Fruit fly (Drosophila melanogaster) whole organism, embryonic: ENCODE results near the gene CG15890.

ENCODE experiments used
- B-H2 ChIP-seq: fragments of 200-800 bp; sonication (Bioruptor generic); optimal IDR thresholded peaks from 2 replicates; lab custom pipeline; 2018; ENCODE audit warnings: missing biosample characterization, mild to moderate bottlenecking, missing genetic modification characterization
- Blimp-1 ChIP-seq: fragments of 200-800 bp; sonication (Bioruptor generic); optimal IDR thresholded peaks from 3 replicates; lab custom pipeline; 2018; ENCODE audit warnings: missing biosample characterization, missing genetic modification characterization, mild to moderate bottlenecking, moderate library complexity, missing genetic modification reagents
- CG10147 ChIP-seq: fragments of 200-800 bp; sonication (Bioruptor generic); optimal IDR thresholded peaks from 2 replicates; lab custom pipeline; 2019; ENCODE audit warnings: missing biosample characterization, mild to moderate bottlenecking, missing genetic modification characterization, moderate library complexity
- CG10979 ChIP-seq: fragments of 200-800 bp; sonication (Bioruptor generic); optimal IDR thresholded peaks from 2 replicates; lab custom pipeline; 2018; ENCODE audit warnings: missing biosample characterization, mild to moderate bottlenecking, missing genetic modification characterization, moderate library complexity
- CG14667 ChIP-seq: fragments of 200-800 bp; sonication (Bioruptor generic); IDR thresholded peaks from 2 replicates; pipeline ENCODE4 v1.3.6; 2022; ENCODE audit warnings: missing biosample characterization, missing genetic modification characterization
- CG14710 ChIP-seq: fragments of 200-800 bp; sonication (Bioruptor generic); optimal IDR thresholded peaks from 3 replicates; lab custom pipeline; 2019; ENCODE audit warnings: missing biosample characterization, mild to moderate bottlenecking, missing genetic modification characterization, moderate library complexity
- CG15601 ChIP-seq: fragments of 200-800 bp; sonication (Bioruptor generic); optimal IDR thresholded peaks from 3 replicates; lab custom pipeline; 2019; ENCODE audit warnings: missing biosample characterization, mild to moderate bottlenecking, missing genetic modification characterization, moderate library complexity
- CG1603 ChIP-seq: fragments of 200-800 bp; sonication (Bioruptor generic); optimal IDR thresholded peaks from 2 replicates; lab custom pipeline; 2019; ENCODE audit warnings: missing biosample characterization, mild to moderate bottlenecking, missing genetic modification characterization, moderate library complexity
- CG18262 ChIP-seq: fragments of 200-800 bp; optimal IDR thresholded peaks from 3 replicates; lab custom pipeline; 2019; ENCODE audit warnings: missing biosample characterization, mild to moderate bottlenecking, missing genetic modification characterization, moderate library complexity
- CG2678 ChIP-seq: fragments of 200-800 bp; sonication (Bioruptor generic); optimal IDR thresholded peaks from 3 replicates; lab custom pipeline; 2019; ENCODE audit warnings: missing biosample characterization, mild to moderate bottlenecking, missing genetic modification characterization, moderate library complexity
- CG2712 ChIP-seq: fragments of 200-800 bp; optimal IDR thresholded peaks from 3 replicates; lab custom pipeline; 2019; ENCODE audit warnings: missing biosample characterization, mild to moderate bottlenecking, missing genetic modification characterization, moderate library complexity
- CG31441 ChIP-seq: fragments of 200-800 bp; sonication (Bioruptor generic); IDR thresholded peaks from 2 replicates; pipeline ENCODE4 v1.3.6; 2022; ENCODE audit warnings: missing biosample characterization, missing genetic modification characterization
- CG3847 ChIP-seq: fragments of 200-800 bp; sonication (Bioruptor generic); IDR thresholded peaks from 2 replicates; pipeline ENCODE4 v1.3.6; 2022; ENCODE audit warnings: missing biosample characterization, missing genetic modification characterization
- CG5953 ChIP-seq: fragments of 200-800 bp; sonication (Bioruptor generic); IDR thresholded peaks from 2 replicates; pipeline ENCODE4 v1.3.6; 2022; ENCODE audit warnings: missing biosample characterization, missing genetic modification characterization
- CG6254 ChIP-seq: fragments of 200-800 bp; sonication (Bioruptor generic); optimal IDR thresholded peaks from 3 replicates; lab custom pipeline; 2017; ENCODE audit warnings: mild to moderate bottlenecking, missing biosample characterization, missing genetic modification reagents, missing genetic modification characterization
- CG6272 ChIP-seq: fragments of 200-800 bp; sonication (Bioruptor generic); IDR thresholded peaks from 2 replicates; pipeline ENCODE4 v1.3.6; 2022; ENCODE audit warnings: missing biosample characterization, missing genetic modification characterization
- CG7839 ChIP-seq: fragments of 200-800 bp; sonication (Bioruptor generic); optimal IDR thresholded peaks from 3 replicates; lab custom pipeline; 2018; ENCODE audit warnings: missing biosample characterization, mild to moderate bottlenecking, missing genetic modification characterization, moderate library complexity
- CG9727 ChIP-seq: fragments of 200-800 bp; sonication (Bioruptor generic); optimal IDR thresholded peaks from 3 replicates; lab custom pipeline; 2017; ENCODE audit warnings: missing biosample characterization, mild to moderate bottlenecking, missing genetic modification characterization
- Camta ChIP-seq: fragments of 200-800 bp; sonication (Bioruptor generic); optimal IDR thresholded peaks from 2 replicates; lab custom pipeline; 2016; ENCODE audit warnings: missing biosample characterization, missing genetic modification characterization
- Med ChIP-seq: fragments of 200-800 bp; sonication (Bioruptor generic); peaks from one replicate; lab custom pipeline; 2016; ENCODE audit warnings: missing biosample characterization, missing genetic modification characterization, mild to moderate bottlenecking, inconsistent platforms, moderate library complexity
- Oli ChIP-seq: fragments of 200-800 bp; sonication (Bioruptor generic); optimal IDR thresholded peaks from 2 replicates; lab custom pipeline; 2018; ENCODE audit warnings: missing biosample characterization, mild to moderate bottlenecking, missing genetic modification characterization, moderate library complexity
- Ptx1 ChIP-seq: fragments of 200-800 bp; sonication (Bioruptor generic); IDR thresholded peaks from 2 replicates; pipeline ENCODE4 v1.3.6; 2022; ENCODE audit warnings: missing biosample characterization, missing genetic modification characterization
- Sox100B ChIP-seq: fragments of 200-800 bp; sonication (Bioruptor generic); optimal IDR thresholded peaks from 3 replicates; lab custom pipeline; 2018; ENCODE audit warnings: missing biosample characterization, mild to moderate bottlenecking, missing genetic modification characterization
- Ssrp ChIP-seq: fragments of 200-800 bp; sonication (Bioruptor generic); optimal IDR thresholded peaks from 2 replicates; lab custom pipeline; 2018; ENCODE audit warnings: missing biosample characterization, mild to moderate bottlenecking, missing genetic modification characterization, moderate library complexity
- Xrp1 ChIP-seq: fragments of 200-800 bp; sonication (Bioruptor generic); IDR thresholded peaks from 2 replicates; pipeline ENCODE4 v1.3.6; 2022; ENCODE audit warnings: missing biosample characterization, missing genetic modification characterization
- ara ChIP-seq: fragments of 200-800 bp; sonication (Bioruptor generic); IDR thresholded peaks from 2 replicates; pipeline ENCODE4 v1.3.6; 2022; ENCODE audit warnings: missing biosample characterization, missing genetic modification characterization
- bab2 ChIP-seq: fragments of 200-800 bp; sonication (Bioruptor generic); optimal IDR thresholded peaks from 2 replicates; lab custom pipeline; 2016; ENCODE audit warnings: missing biosample characterization, missing genetic modification characterization
- bsh ChIP-seq, 2 experiments: fragments of 200-800 bp; sonication (Bioruptor generic); optimal IDR thresholded peaks; 2 replicates each; lab custom pipeline; 2017 to 2018; ENCODE audit warnings: mild to moderate bottlenecking in 2 of 2, missing biosample characterization in 2 of 2, missing genetic modification characterization in 2 of 2, moderate library complexity in 1 of 2
- ci ChIP-seq: fragments of 200-800 bp; sonication (Bioruptor generic); IDR thresholded peaks from 3 replicates; pipeline ENCODE4 v1.3.6; 2022; ENCODE audit warnings: missing biosample characterization, missing genetic modification characterization
- dmrt99B ChIP-seq: fragments of 200-800 bp; sonication (Bioruptor generic); optimal IDR thresholded peaks from 2 replicates; lab custom pipeline; 2018; ENCODE audit warnings: missing biosample characterization, mild to moderate bottlenecking, missing genetic modification characterization, moderate library complexity
- dysf ChIP-seq: fragments of 200-800 bp; sonication (Bioruptor generic); IDR thresholded peaks from 3 replicates; pipeline ENCODE4 v1.3.6; 2022; ENCODE audit warnings: missing biosample characterization, missing genetic modification characterization
- ewg ChIP-seq: fragments of 200-800 bp; sonication (Bioruptor generic); optimal IDR thresholded peaks from 3 replicates; lab custom pipeline; 2017; ENCODE audit warnings: mild to moderate bottlenecking, missing biosample characterization, missing genetic modification reagents, missing genetic modification characterization
- fd96Cb ChIP-seq: fragments of 200-800 bp; sonication (Bioruptor generic); optimal IDR thresholded peaks from 2 replicates; lab custom pipeline; 2018; ENCODE audit warnings: missing biosample characterization, mild to moderate bottlenecking, missing genetic modification characterization, moderate library complexity
- gce ChIP-seq: fragments of 200-800 bp; sonication (Bioruptor generic); IDR thresholded peaks from 3 replicates; pipeline ENCODE4 v1.3.6; 2022; ENCODE audit warnings: missing biosample characterization, missing genetic modification characterization
- gem ChIP-seq: fragments of 200-800 bp; sonication (Bioruptor generic); optimal IDR thresholded peaks from 2 replicates; lab custom pipeline; 2019; ENCODE audit warnings: missing biosample characterization, mild to moderate bottlenecking, missing genetic modification characterization, moderate library complexity
- grau ChIP-seq: fragments of 200-800 bp; optimal IDR thresholded peaks from 3 replicates; lab custom pipeline; 2019; ENCODE audit warnings: missing biosample characterization, mild to moderate bottlenecking, missing genetic modification characterization, moderate library complexity
- hkb ChIP-seq, 2 experiments: fragments of 200-800 bp in 1 of 2; fragments of >200 bp in 1 of 2; sonication (Bioruptor generic) in 1 of 2; IDR thresholded peaks in 1 of 2; optimal IDR thresholded peaks in 1 of 2; 2 replicates each; pipeline versions ENCODE4 v1.3.6 to Lab custom; 2017 to 2022; ENCODE audit warnings: missing biosample characterization in 1 of 2, missing genetic modification characterization in 1 of 2
- lbe ChIP-seq: fragments of 200-800 bp; sonication (Bioruptor generic); optimal IDR thresholded peaks from 2 replicates; lab custom pipeline; 2016; ENCODE audit warnings: missing biosample characterization, mild to moderate bottlenecking, missing genetic modification characterization
- lola ChIP-seq, 3 experiments: fragments of >200 bp in 2 of 3; fragments of 200-800 bp in 1 of 3; sonication (Bioruptor generic) in 1 of 3; optimal IDR thresholded peaks; 2 replicates each; lab custom pipeline; 2017 to 2019; ENCODE audit warnings: missing biosample characterization in 3 of 3, missing genetic modification characterization in 3 of 3, mild to moderate bottlenecking in 1 of 3, moderate library complexity in 1 of 3
- nmo ChIP-seq: fragments of 200-800 bp; sonication (Bioruptor generic); optimal IDR thresholded peaks from 2 replicates; lab custom pipeline; 2018; ENCODE audit warnings: missing biosample characterization, mild to moderate bottlenecking, missing genetic modification characterization, moderate library complexity
- pnt ChIP-seq: fragments of 200-800 bp; sonication (Bioruptor generic); optimal IDR thresholded peaks from 3 replicates; lab custom pipeline; 2016; ENCODE audit warnings: missing biosample characterization, missing genetic modification characterization
- prd ChIP-seq, 3 experiments: fragments of >200 bp in 2 of 3; fragments of 200-800 bp in 1 of 3; sonication (Bioruptor generic) in 1 of 3; optimal IDR thresholded peaks in 2 of 3; IDR thresholded peaks in 1 of 3; 2 replicates in 2 of 3; 3 replicates in 1 of 3; pipeline versions ENCODE4 v1.3.6 to Lab custom; 2017 to 2022; ENCODE audit warnings: missing biosample characterization in 1 of 3, missing genetic modification characterization in 1 of 3
- sc ChIP-seq, 3 experiments: fragments of >200 bp in 2 of 3; fragments of 200-800 bp in 1 of 3; sonication (Bioruptor generic) in 1 of 3; optimal IDR thresholded peaks; 2 replicates in 2 of 3; 3 replicates in 1 of 3; lab custom pipeline; 2017; ENCODE audit warnings: mild to moderate bottlenecking in 1 of 3, missing biosample characterization in 1 of 3, missing genetic modification characterization in 1 of 3, missing genetic modification reagents in 1 of 3
- sob ChIP-seq: fragments of 200-800 bp; sonication (Bioruptor generic); IDR thresholded peaks from 2 replicates; pipeline ENCODE4 v1.3.6; 2022; ENCODE audit warnings: missing biosample characterization, missing genetic modification characterization
- tna ChIP-seq: fragments of 200-800 bp; sonication (Bioruptor generic); IDR thresholded peaks from 2 replicates; pipeline ENCODE4 v1.3.6; 2022; ENCODE audit warnings: missing biosample characterization, missing genetic modification characterization; ENCODE audit not compliant: partially characterized antibody
- unpg ChIP-seq: fragments of 200-800 bp; sonication (Bioruptor generic); optimal IDR thresholded peaks from 3 replicates; lab custom pipeline; 2018; ENCODE audit warnings: missing biosample characterization, mild to moderate bottlenecking, missing genetic modification characterization, moderate library complexity
- zfh1 ChIP-seq: fragments of 200-800 bp; sonication (Bioruptor generic); IDR thresholded peaks from 3 replicates; pipeline ENCODE4 v1.3.6; 2022; ENCODE audit warnings: missing biosample characterization, missing genetic modification characterization

CG15890 gene

DNA sequence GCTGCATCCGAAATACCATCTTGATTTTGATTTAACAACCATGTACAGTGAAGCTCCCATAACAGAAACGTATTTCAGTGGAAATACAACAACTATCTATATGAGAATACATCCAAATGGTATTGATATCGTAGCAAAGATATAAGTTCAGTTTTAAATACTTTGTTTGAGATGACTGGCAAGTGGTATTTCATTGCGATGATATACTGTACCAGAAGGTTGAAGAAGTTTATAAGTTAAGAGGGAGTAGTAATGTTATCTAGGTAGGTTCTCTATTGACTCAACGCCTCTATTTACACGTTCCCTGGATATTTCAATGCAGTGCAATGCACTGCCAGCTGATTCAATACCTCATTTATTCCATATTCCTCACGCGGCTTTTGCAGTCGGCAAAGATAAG is 40.1 kb upstream of the CG15890 start:
- TF ChIP-seq CG6272 (GFP tag; lab: Robert Waterston, UW), result no peak
- peak in 1 of 3 experiments; percentile 11 for TF ChIP-seq lola (GFP tag; optimal IDR thresholded peaks at IDR 0.05; lab: Kevin White, UChicago)
- TF ChIP-seq sob (GFP tag; lab: Robert Waterston, UW), result no peak
- TF ChIP-seq prd (optimal IDR thresholded peaks at IDR 0.05; lab: Kevin White, UChicago), result no peak
- TF ChIP-seq prd (GFP tag; IDR thresholded peaks at IDR 0.05; lab: Robert Waterston, UW), result peak; percentile 24; the same call in 1 of the 3 replicates
- TF ChIP-seq CG7839 (tag; lab: Kevin White, UChicago), result peak; percentile 38
- TF ChIP-seq gem (tag; lab: Kevin White, UChicago), result peak; percentile 37
- TF ChIP-seq CG18262 (tag; lab: Kevin White, UChicago), result peak; percentile 32
- peak; percentile 13 for TF ChIP-seq CG6254 (GFP tag; lab: Kevin White, UChicago)
- TF ChIP-seq bsh (GFP tag; optimal IDR thresholded peaks at IDR 0.05; lab: Kevin White, UChicago), result peak in 1 of 2 experiments; percentile 60
- peak; percentile 22 for TF ChIP-seq unpg
- TF ChIP-seq CG14710, result peak; percentile 7
- TF ChIP-seq B-H2 (GFP tag; lab: Kevin White, UChicago), result no peak
- peak; percentile 1 for TF ChIP-seq Sox100B (GFP tag; lab: Kevin White, UChicago)
- peak; percentile 60 for TF ChIP-seq Med (GFP tag; lab: Kevin White, UChicago)
- peak; percentile 1 for TF ChIP-seq lbe (GFP tag; lab: Kevin White, UChicago)
- peak; percentile 16 for TF ChIP-seq CG2712 (tag; lab: Kevin White, UChicago)
- TF ChIP-seq Camta (GFP tag; lab: Kevin White, UChicago), result peak; percentile 8
- peak; percentile 7 for TF ChIP-seq Oli
- peak; percentile 29 for TF ChIP-seq CG10979 (tag; lab: Kevin White, UChicago)
- TF ChIP-seq ci (GFP tag; lab: Robert Waterston, UW), result peak; percentile 64; the same call in 1 of the 3 replicates
- no peak for TF ChIP-seq tna
- no peak for TF ChIP-seq sc (optimal IDR thresholded peaks at IDR 0.05; lab: Kevin White, UChicago)
- peak; percentile 7 for TF ChIP-seq sc (GFP tag; optimal IDR thresholded peaks at IDR 0.05; lab: Kevin White, UChicago)
- no peak for TF ChIP-seq CG5953
- TF ChIP-seq Ssrp, result no peak
- peak; percentile 4 for TF ChIP-seq pnt (GFP tag; lab: Kevin White, UChicago)
- peak; percentile 9 for TF ChIP-seq dmrt99B
- peak; percentile 46 for TF ChIP-seq Xrp1
- peak; percentile 23 for TF ChIP-seq bab2 (GFP tag; lab: Kevin White, UChicago)
- TF ChIP-seq Ptx1, result peak; percentile 26; the same call in 1 of the 2 replicates
- TF ChIP-seq CG3847 (GFP tag; lab: Robert Waterston, UW), result no peak
- TF ChIP-seq grau (tag; lab: Kevin White, UChicago), result peak; percentile 68
- peak; percentile 10 for TF ChIP-seq ewg (GFP tag; lab: Kevin White, UChicago)
- TF ChIP-seq dysf (GFP tag; lab: Robert Waterston, UW), result 0 out of 3 replicates have a peak, but pooled peaks have one; percentile 9
- TF ChIP-seq CG14667, result 0 out of 2 replicates have a peak, but pooled peaks have one; percentile 32
- TF ChIP-seq hkb (optimal IDR thresholded peaks at IDR 0.05; lab: Kevin White, UChicago), result no peak
- TF ChIP-seq hkb (GFP tag; IDR thresholded peaks at IDR 0.05; lab: Robert Waterston, UW), result 0 out of 2 replicates have a peak, but pooled peaks have one; percentile 16
- no peak for TF ChIP-seq CG10147 (GFP tag; lab: Kevin White, UChicago)
- TF ChIP-seq CG1603 (tag; lab: Kevin White, UChicago), result peak; percentile 48
- TF ChIP-seq CG2678 (tag; lab: Kevin White, UChicago), result peak; percentile 15
- peak; percentile 43 for TF ChIP-seq CG15601 (tag; lab: Kevin White, UChicago)
- TF ChIP-seq gce, result 0 out of 3 replicates have a peak, but pooled peaks have one; percentile 17
- peak; percentile 11 for TF ChIP-seq CG9727 (GFP tag; lab: Kevin White, UChicago)
- 0 out of 2 replicates have a peak, but pooled peaks have one; percentile 21 for TF ChIP-seq CG31441
- TF ChIP-seq fd96Cb (tag; lab: Kevin White, UChicago), result peak; percentile 13
- no peak for TF ChIP-seq zfh1 (GFP tag; lab: Robert Waterston, UW)
- TF ChIP-seq ara (GFP tag; lab: Robert Waterston, UW), result peak; percentile 36; the same call in 1 of the 2 replicates
- TF ChIP-seq nmo, result peak; percentile 35
- TF ChIP-seq Blimp-1 (GFP tag; lab: Kevin White, UChicago), result peak; percentile 49
